Worm (Caenorhabditis elegans) whole organism, L4/young adult: ENCODE results near the gene D2062.5.
"Not testable (repeated sequence)": the region's sequence is repeated elsewhere in the genome, so short reads cannot be mapped to it uniquely, and the experiment has no call there.

Experiments used
- W03F9.2 ChIP-seq: fragments of 150-350 bp; optimal IDR thresholded peaks from 2 replicates; lab custom pipeline; 2014; ENCODE audit warnings: missing biosample characterization, missing genetic modification characterization
- dao-5 ChIP-seq: sonication (generic microtip); optimal IDR thresholded peaks from 2 replicates; lab custom pipeline; 2016; ENCODE audit warnings: missing genotype, missing genetic modification characterization, moderate library complexity, missing compliant biosample characterization
- him-1 ChIP-seq: sonication (generic microtip); optimal IDR thresholded peaks from 2 replicates; lab custom pipeline; 2016; ENCODE audit warnings: missing genotype, missing genetic modification reagents, missing genetic modification characterization, missing compliant biosample characterization

The D2062.5 gene

DNA sequence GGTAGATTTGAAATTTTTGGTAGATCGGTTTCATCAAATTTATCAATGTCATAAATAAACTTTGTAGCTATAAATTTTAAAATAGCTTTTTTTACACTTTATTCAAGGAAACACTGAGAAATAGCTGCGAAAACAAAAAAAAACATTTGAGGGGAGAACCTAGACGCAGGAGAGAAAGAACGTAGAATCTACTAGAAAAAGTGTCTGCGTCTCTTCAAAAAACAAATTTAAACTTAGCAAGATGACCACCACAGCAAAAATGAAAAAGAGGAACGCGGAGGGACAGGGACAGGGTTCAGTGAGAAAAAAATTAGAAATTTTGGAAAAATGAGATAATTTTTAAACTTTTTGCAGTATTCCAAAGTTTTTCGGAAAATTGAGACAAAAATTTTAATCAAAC, 26.4 kb downstream of the D2062.5 start:
- TF ChIP-seq W03F9.2 (tag; lab: Kevin White, UChicago) (no peak), dao-5 (tag; lab: Kevin White, UChicago) (no peak), him-1 (tag; lab: Kevin White, UChicago) (no peak)

DNA sequence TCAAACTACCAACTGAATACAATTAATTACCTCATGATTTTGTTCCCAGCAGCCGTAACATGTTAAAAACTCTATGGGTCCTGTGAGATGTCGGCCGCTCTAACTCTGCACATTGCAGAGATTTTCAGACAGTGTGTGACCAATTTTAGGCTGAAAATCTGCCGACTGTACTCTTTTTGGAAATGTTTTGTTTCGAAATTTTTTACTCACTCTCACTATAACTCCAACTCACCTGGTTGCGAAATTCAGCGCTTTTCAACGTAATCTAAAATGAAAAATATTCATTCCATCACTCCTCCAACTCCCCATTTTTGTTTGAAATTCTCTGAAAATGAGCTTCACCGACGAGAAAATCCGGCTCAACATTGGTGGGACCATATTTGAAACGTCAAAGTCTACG, 27.0 kb downstream of the D2062.5 start, which contains the start of the genes F22E5.13 and F22E5.6:
TSS of gene F22E5.13 (minus strand) at position 101 of the 400 bp plus-strand sequence.
TSS of gene F22E5.6 (plus strand) at position 297 of the 400 bp plus-strand sequence.
- TF ChIP-seq dao-5 (tag; lab: Kevin White, UChicago) (no peak), him-1 (tag; lab: Kevin White, UChicago) (no peak), W03F9.2 (tag; lab: Kevin White, UChicago) (no peak)

DNA sequence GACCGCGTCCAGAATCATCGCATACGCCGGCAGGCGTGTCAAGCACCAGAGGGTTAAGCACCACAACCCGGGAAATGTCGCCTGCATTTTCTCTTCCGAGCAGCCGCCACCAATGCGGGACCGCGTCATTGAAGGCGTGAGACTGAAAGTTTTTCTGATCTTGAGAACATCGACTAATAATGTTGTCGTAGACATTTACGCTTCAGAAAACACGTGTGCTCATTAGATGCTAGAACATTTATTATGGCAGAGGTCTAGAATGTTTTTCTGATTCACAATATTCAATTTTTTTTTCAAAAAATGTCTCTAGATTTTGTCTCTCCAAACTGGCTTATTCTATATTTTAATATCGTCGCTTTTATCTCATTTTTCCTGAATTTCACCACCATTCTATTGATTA, 34.0 kb downstream of the D2062.5 start, which contains the start of gene sri-47:
TSS of gene sri-47 (plus strand) at position 301 of the 400 bp plus-strand sequence.
- no peak for TF ChIP-seq dao-5 (tag; lab: Kevin White, UChicago)
- TF ChIP-seq him-1 (tag; lab: Kevin White, UChicago) = no peak
- TF ChIP-seq W03F9.2 (tag; lab: Kevin White, UChicago) = no peak

DNA sequence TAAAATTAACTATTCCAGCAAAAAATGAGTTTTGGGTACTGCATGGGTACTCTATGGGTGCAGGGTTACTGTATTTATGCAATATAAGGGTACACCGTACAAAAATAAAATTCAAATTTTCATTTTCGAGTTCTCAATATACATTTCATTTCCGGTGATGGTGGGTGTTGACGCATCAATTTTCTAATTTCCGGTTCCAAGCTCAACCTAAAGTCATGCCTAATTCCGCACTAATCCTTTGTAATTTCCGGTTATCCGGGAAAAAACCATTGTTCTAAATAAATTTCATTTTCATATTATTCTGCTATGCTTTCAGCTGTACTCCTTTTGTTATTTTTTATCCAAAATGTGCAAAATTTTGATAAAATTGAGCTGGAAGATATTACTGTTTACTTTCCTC, 36.8 kb downstream of the D2062.5 start, which contains the start of gene gcy-21:
TSS of gene gcy-21 (plus strand) at position 301 of the 400 bp plus-strand sequence.
- no peak for TF ChIP-seq dao-5 (tag; lab: Kevin White, UChicago)
- TF ChIP-seq W03F9.2 (tag; lab: Kevin White, UChicago) = no peak
- TF ChIP-seq him-1 (tag; lab: Kevin White, UChicago) = no peak

DNA sequence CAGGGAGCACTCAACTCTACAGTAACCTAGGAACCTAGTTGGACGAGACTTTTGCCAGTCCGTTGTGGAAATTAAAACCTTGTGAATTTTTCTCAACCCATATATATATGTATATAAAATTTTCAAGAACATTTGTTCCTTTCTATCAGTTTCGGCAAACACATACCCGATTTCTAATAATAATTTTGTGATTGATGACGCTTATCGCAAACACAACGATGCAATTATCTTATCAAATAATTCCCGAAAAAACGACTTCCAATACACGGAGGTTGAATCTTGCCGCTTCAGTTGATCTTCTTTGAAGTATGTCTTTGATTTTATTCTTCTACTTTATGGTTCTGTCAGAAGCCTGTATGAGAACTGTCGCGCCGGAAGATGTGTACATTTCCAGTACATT, 42.5 kb downstream of the D2062.5 start, which contains the start of gene F22E5.2:
TSS of gene F22E5.2 (plus strand) at position 301 of the 400 bp plus-strand sequence.
- not testable (repeated sequence) for TF ChIP-seq W03F9.2, him-1, dao-5 (tag; lab: Kevin White, UChicago)

DNA sequence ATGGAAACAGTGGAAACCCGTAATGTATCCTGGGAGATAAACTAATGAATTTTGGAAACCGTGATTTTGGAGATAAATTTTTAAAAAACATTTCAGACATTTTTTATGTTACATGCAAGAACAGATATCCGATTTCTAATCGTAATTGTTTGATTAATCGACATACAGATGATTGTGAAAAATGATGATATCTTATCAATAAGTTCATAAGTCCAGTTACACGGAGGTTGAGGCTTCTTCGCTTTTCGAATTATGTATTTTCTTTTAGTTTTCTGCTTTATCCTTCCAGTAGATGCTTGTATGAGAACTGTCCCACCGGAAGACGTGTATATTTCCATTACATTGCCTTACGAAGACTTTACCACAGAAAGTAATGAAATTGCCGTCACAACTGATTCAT, 43.0 kb downstream of the D2062.5 start, which contains the start of gene F22E5.22:
TSS of gene F22E5.22 (plus strand) at position 301 of the 400 bp plus-strand sequence.
- TF ChIP-seq W03F9.2 (tag; lab: Kevin White, UChicago) (no peak), dao-5 (tag; lab: Kevin White, UChicago) (no peak), him-1 (tag; lab: Kevin White, UChicago) (no peak)

DNA sequence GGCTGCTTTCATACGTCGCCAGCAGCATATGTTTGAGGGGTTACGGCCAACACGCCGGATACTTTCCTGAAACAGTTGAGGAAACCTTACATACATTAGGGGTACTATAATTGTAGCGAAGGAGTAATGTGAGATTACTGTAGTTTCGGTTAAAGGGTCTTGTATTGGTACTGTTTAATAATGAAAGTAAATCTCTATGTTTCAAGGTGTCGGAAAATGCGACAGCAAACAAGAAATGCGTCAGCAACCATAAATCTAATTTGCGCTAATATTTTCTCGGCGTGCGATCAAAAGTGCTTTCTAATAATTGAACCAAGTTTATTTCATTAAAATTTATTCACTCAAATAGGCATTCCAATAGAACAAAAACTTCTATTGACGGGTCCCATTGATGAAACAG, 49.7 kb downstream of the D2062.5 start, which contains the start of gene sri-57:
TSS of gene sri-57 (minus strand) at position 101 of the 400 bp plus-strand sequence.
- not testable (repeated sequence) for TF ChIP-seq W03F9.2, dao-5, him-1 (tag; lab: Kevin White, UChicago)
